Worm (Caenorhabditis elegans) whole organism, L3 larva: ENCODE results near the gene che-2.
A peak's percentile ranks its signal among the peaks of the same experiment; 100 is the strongest.

Source experiments
- R02D3.7 ChIP-seq: fragments of 150-350 bp; optimal IDR thresholded peaks from 2 replicates; lab custom pipeline; 2014; ENCODE audit warnings: missing biosample characterization, missing genetic modification characterization
- ZK546.5 ChIP-seq: sonication (generic microtip); optimal IDR thresholded peaks from 2 replicates; lab custom pipeline; 2017; ENCODE audit warnings: missing biosample characterization, missing genetic modification characterization
- aly-2 ChIP-seq: fragments of 150-350 bp; optimal IDR thresholded peaks from 2 replicates; lab custom pipeline; 2014; ENCODE audit warnings: missing biosample characterization, missing genetic modification characterization
- fos-1 ChIP-seq: fragments of 150-350 bp; optimal IDR thresholded peaks from 2 replicates; lab custom pipeline; 2014; ENCODE audit warnings: missing biosample characterization, missing genetic modification characterization
- lin-39 ChIP-seq: fragments of 150-350 bp; optimal IDR thresholded peaks from 2 replicates; lab custom pipeline; 2018; ENCODE audit warnings: missing biosample characterization, missing genetic modification reagents, missing genetic modification characterization
- mdl-1 ChIP-seq: fragments of 150-350 bp; optimal IDR thresholded peaks from 2 replicates; lab custom pipeline; 2014; ENCODE audit warnings: missing biosample characterization, missing genetic modification characterization
- nhr-11 ChIP-seq: fragments of 150-350 bp; optimal IDR thresholded peaks from 2 replicates; lab custom pipeline; 2014; ENCODE audit warnings: missing biosample characterization, missing genetic modification characterization
- nhr-23 ChIP-seq: fragments of 150-350 bp; optimal IDR thresholded peaks from 2 replicates; lab custom pipeline; 2014; ENCODE audit warnings: missing biosample characterization, missing genetic modification reagents, missing genetic modification characterization
- nhr-25 ChIP-seq: sonication (generic microtip); optimal IDR thresholded peaks from 2 replicates; lab custom pipeline; 2017; ENCODE audit warnings: missing biosample characterization, missing genetic modification characterization
- pha-4 ChIP-seq: fragments of 150-350 bp; optimal IDR thresholded peaks from 2 replicates; lab custom pipeline; 2014; ENCODE audit warnings: missing biosample characterization, missing genetic modification reagents, missing genetic modification characterization
- skn-1 ChIP-seq: fragments of 150-350 bp; optimal IDR thresholded peaks from 2 replicates; lab custom pipeline; 2014; ENCODE audit warnings: missing biosample characterization, missing genetic modification characterization

DNA sequence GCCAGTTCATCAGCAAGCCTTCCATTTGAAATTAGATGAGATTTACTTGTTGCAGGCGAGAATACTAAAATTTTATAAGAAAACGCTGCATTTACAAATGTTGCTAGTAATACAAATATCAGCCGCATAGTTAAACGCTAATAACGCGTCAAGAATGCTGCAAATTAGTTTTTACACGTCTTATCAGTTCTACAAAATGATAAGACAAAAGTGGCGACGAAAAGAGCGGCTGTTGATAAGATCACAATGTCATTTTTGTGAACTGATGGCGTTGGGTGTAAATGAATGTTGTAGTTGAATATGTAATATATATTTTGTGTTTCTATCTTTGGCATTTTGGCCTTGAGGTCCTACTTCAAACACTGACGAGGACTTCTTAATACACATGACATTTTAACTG lies 48.8 kb downstream of the che-2 start, which contains the start of gene ugt-46:
- no peak for TF ChIP-seq ZK546.5
- TF ChIP-seq aly-2 (tag; lab: Kevin White, UChicago) = no peak
- TF ChIP-seq R02D3.7 = no peak
- no peak for TF ChIP-seq nhr-11 (tag; lab: Kevin White, UChicago)
- TF ChIP-seq fos-1 (tag; lab: Kevin White, UChicago) = no peak
- TF ChIP-seq lin-39 (tag; lab: Kevin White, UChicago) = no peak
- peak; percentile 9 for TF ChIP-seq pha-4 (tag; lab: Kevin White, UChicago)
- TF ChIP-seq nhr-25 (tag; lab: Kevin White, UChicago) = no peak
- no peak for TF ChIP-seq skn-1
- no peak for TF ChIP-seq nhr-23 (tag; lab: Kevin White, UChicago)
- no peak for TF ChIP-seq mdl-1 (tag; lab: Kevin White, UChicago)
